Fruit fly (Drosophila melanogaster) whole organism, adult: ENCODE data around the gene Ser12.

Experiments used
- CG7101 ChIP-seq: fragments of 200-800 bp; sonication (Bioruptor generic); optimal IDR thresholded peaks from 2 replicates; lab custom pipeline; 2018; ENCODE audit warnings: missing biosample characterization, mild to moderate bottlenecking, missing genetic modification characterization, moderate library complexity
- Mnt ChIP-seq: fragments of 200-800 bp; sonication (Bioruptor generic); optimal IDR thresholded peaks from 2 replicates; lab custom pipeline; 2016; ENCODE audit warnings: missing biosample characterization, mild to moderate bottlenecking, missing genetic modification characterization
- cic ChIP-seq: fragments of 200-800 bp; sonication (Bioruptor generic); optimal IDR thresholded peaks from 2 replicates; lab custom pipeline; 2017; ENCODE audit warnings: missing biosample characterization, mild to moderate bottlenecking, missing genetic modification characterization, moderate library complexity
- ovo ChIP-seq: fragments of 200-800 bp; sonication (Bioruptor generic); optimal IDR thresholded peaks from 2 replicates; lab custom pipeline; 2016; ENCODE audit warnings: missing biosample characterization, missing genetic modification characterization
- tj ChIP-seq: fragments of 200-800 bp; sonication (Bioruptor generic); optimal IDR thresholded peaks from 3 replicates; lab custom pipeline; 2017; ENCODE audit warnings: missing biosample characterization, mild to moderate bottlenecking, missing genetic modification characterization, moderate library complexity

DNA sequence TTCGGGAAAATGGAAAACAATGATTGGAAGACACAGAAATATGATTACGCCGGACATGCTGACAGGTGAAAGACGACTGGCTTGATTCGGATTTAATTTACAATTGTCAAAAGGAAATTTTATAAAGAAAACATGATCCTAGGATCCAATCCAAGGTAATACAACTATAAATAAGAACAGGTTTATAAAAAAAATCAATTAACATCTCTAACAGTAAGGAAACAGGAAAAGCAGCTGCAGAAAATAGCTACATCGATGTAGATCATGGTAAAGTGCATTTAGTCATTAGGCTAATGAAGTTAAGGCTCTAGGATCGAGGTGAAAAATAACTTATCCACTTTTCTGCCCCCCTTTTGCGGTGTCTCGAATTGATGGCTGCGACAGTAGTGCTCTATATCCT is 38.2 kb upstream of the Ser12 start, which contains the start of gene CG17237:
- no peak for TF ChIP-seq CG7101 (tag; lab: Kevin White, UChicago)
- no peak for TF ChIP-seq tj
- TF ChIP-seq Mnt (GFP tag; lab: Kevin White, UChicago): no peak
- no peak for TF ChIP-seq cic (GFP tag; lab: Kevin White, UChicago)
- no peak for TF ChIP-seq ovo
